Fruit fly (Drosophila melanogaster) S2 (cell line): ENCODE results near the gene tyf.

Source experiments
- CG8478 ChIP-seq: fragments of >200 bp; optimal IDR thresholded peaks from 2 replicates; lab custom pipeline; 2018
- CTCF ChIP-seq, 2 experiments: fragments of >200 bp; optimal IDR thresholded peaks; 2 replicates each; lab custom pipeline; 2018

tyf gene

DNA sequence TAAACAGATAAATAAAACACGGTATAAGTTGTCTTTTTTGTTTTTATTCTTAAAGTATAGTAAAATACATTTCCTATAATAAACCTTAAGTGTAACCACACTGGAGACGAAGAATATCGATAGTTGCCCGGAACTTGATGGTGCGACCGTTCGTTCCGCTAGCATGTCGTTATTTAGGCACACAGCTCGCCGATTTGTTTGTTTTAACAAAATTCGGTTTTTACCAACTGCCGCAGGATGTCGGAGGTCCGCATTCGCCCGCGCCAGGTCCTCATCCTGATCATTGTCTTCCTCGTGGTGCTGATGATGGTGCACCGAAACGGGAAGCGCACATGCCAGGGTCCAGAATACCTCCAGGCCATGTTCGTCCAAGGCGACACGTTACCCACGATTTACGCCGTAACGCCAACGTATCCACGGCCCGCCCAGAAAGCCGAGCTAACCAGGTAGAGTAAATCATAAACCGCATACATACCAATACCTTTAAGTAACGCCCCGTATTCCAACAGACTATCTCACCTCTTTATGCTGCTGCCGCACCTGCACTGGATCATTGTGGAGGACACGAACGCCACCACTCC, 14.3 kb downstream of the tyf start, which contains the start of gene GlcAT-I:
Gene GlcAT-I, plus strand, starts transcription at position 163 of the 581 bp plus-strand sequence.
- TF ChIP-seq CG8478 (lab: Kevin White, UChicago): no peak
- TF ChIP-seq CTCF (optimal IDR thresholded peaks at IDR 0.05; lab: Kevin White, UChicago): no peak

DNA sequence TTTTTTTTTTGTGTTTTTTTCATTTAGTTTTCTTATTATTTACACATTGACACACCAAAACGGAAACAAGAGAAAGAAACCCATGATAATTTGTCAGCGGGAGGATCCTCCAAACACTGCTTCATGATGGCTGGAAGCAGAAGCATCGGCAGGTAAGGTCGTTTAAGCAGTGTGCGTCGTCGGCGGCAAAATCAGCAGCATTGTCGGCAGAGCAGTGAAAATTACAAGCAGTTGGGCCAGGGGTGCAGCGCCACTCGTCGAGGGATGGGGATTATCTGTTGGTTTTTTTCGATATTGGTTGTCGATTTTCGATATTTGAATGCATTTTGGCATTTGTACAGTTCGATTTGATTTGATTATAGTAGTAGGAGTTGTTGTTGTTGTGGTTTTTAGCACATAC, 22.2 kb downstream of the tyf start:
- TF ChIP-seq CG8478 (lab: Kevin White, UChicago) (no peak), CTCF (optimal IDR thresholded peaks at IDR 0.05; lab: Kevin White, UChicago) (no peak)

DNA sequence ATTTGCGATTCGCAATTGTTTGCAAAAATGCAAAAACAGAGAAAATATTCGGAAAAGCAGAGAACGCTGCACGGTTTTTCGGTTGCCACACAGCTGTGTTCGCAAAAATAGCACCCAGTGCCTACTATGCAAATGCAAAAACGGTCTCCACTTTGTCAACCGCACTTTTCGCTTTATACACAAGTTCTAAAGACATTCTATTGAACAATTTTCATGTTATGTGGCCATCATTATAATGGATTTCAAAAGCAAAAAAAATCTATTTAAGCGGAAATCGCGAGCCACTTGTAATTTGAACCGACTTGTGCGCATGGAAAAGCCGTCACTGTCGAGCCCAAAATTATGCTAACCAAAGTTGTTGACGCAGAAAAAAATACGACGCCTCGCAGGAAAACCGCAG, 34.2 kb downstream of the tyf start:
- TF ChIP-seq CTCF (optimal IDR thresholded peaks at IDR 0.05; lab: Kevin White, UChicago): no peak

DNA sequence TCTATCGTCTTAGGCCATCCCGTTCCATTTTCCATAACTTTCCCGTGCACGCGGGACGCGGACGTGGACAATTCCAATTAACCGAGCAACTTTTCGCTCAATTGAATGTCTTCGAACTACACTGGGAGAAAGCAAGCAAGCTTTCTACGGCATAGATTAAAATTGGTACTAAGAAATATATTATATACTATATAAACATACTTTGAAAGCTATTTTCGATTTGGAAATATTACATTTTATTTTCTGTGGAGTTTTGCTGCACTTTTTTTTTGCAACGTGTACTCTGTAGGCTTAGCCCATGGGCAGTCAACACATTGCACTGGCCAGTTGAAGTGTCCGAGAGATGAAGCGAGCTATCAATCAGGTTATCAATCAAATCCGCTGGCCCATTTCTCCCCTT, 53.7 kb downstream of the tyf start:
- TF ChIP-seq CTCF (optimal IDR thresholded peaks at IDR 0.05; lab: Kevin White, UChicago): no peak
- no peak for TF ChIP-seq CG8478 (lab: Kevin White, UChicago)

DNA sequence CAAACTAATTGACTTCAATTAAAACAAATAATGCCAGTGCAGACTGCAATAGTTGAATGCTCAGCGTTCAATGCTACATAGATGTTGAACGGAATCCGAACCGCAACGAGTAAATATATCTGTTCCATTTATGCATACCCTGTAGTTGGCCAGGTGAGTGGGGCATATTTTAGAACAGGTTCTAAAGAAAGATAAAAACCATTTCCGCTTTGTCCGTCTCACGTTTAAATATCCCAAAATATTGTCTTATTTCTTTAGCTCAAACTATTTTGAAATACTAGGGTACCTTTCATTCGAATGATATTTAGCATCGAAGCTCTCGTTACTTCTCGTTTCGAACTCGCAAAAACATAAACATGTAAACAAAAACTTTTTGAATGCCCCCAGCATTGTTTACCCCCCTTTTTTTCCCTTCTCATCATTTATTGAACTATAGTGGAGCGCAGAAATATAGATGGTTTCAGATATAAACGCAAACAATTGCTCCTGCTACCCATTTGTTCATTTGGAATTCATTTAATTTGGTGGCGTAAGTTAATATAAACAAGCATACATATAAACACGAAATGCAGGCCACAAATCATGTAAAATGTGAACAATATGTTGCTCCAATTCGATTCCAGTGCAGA, 55.4 kb downstream of the tyf start:
- no peak for TF ChIP-seq CG8478 (lab: Kevin White, UChicago)
- no peak for TF ChIP-seq CTCF (optimal IDR thresholded peaks at IDR 0.05; lab: Kevin White, UChicago)

DNA sequence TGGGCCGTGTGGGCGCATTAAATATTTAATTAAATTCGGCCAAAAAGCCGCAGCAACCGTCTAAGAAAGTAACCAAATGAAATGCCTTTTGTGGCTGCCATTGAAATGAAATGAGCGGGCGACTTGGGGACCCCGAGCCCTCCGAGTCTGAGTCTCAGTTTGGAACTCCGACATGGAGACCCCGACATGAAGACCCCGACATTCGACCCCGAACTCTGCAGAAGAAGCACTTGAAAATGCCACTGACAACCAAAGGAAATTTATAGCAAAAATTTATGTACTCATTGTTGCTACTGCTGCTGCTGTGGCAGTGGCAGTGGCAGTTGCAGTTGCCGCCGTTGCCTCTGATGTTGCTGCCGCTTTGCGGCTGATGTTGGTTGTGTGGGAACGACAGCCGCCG, 56.6 kb downstream of the tyf start:
- TF ChIP-seq CG8478 (lab: Kevin White, UChicago) (no peak), CTCF (optimal IDR thresholded peaks at IDR 0.05; lab: Kevin White, UChicago) (no peak)

DNA sequence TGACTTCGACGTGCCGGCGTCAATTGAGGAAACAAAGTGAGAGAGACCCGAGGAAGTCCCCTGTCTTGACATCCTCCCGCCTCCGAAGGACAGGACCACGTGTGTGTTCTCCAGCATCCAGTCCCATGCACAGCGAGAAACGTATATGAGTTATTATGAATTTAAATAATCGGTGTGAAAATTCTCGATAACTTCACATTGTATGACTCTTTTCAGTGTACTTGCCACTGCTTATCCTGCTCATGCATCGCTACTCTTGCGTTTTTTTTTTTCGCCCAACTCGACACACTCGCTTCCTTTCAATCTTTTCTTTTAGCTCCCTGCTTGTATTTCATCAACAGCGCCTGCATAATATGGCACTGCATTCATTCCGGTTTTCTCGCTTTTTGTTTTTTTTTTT, 59.0 kb downstream of the tyf start:
- TF ChIP-seq CTCF (optimal IDR thresholded peaks at IDR 0.05; lab: Kevin White, UChicago) (no peak), CG8478 (lab: Kevin White, UChicago) (no peak)

DNA sequence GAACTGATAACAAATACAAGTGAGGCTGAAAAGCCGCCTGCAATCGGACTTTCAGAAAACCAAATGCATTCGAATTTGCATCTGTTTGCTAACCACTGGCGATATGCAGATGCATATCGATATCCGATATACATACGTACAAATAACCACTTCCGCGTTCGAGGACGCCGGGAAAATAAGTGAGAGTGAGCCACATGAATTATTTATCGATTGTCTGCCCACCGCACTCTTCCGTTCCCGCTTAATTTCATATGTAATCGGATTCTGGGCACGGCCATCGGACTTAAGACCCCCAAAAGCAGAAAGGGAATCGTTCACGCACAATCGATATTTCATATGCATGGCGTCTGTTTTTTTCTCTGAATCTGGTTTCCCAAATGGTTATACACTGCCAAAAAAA, 60.9 kb downstream of the tyf start:
- TF ChIP-seq CG8478 (lab: Kevin White, UChicago) (no peak), CTCF (optimal IDR thresholded peaks at IDR 0.05; lab: Kevin White, UChicago) (no peak)

DNA sequence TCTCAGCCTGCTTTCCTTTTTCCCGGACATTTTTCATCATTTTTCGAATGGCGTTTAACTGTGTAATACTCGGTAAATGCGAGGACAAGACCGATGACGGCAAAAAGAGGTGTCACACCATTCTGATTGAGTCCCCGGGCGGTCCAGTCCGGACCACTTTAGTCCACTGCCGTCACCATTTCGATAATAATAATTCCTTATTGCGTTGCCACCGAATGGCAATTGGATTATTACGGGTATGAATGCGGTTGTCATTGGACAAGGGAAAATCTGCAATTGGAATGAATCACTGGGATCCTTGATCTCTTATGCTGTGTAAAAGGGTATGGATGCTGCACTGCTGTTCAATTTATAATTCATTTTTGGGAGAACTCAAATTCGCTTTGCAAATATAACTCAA, 62.0 kb downstream of the tyf start:
- TF ChIP-seq CG8478 (lab: Kevin White, UChicago) (no peak), CTCF (optimal IDR thresholded peaks at IDR 0.05; lab: Kevin White, UChicago) (no peak)
